Fruit fly (Drosophila melanogaster): ENCODE data around the gene CG46459.

DNA sequence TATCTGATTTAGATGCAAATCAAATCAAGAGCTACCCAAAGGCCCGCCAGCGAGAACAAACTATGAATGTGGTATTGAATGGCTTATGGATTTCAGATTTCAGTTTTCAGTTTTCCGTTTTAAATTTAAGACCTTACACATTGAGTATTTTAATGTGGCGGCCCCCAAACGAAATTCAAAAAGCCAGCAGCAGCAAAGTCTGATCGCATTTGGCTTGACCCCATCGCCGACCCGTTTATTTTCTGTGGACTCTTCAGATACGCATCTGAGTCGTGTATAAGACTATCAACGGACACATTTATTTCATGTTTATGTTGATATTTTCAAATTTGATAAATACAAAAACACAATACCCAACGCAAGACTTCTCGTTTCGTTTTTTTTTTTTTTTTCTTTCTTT, 36.9 kb upstream of the CG46459 start:
- TF ChIP-seq fd96Ca (GFP tag; IDR thresholded peaks at IDR 0.05), result no peak
- TF ChIP-seq CG12605 (GFP tag; IDR thresholded peaks at IDR 0.05), result no peak
- no peak for TF ChIP-seq CG8159 (tag; optimal IDR thresholded peaks at IDR 0.05)
- no peak for TF ChIP-seq CG8301 (tag; optimal IDR thresholded peaks at IDR 0.05)
- TF ChIP-seq CG14655 (GFP tag; optimal IDR thresholded peaks at IDR 0.05), result no peak

Measured in whole organism, pupa.